Fruit fly (Drosophila melanogaster): ENCODE measurements around the gene CG11756.

The CG11756 gene

DNA sequence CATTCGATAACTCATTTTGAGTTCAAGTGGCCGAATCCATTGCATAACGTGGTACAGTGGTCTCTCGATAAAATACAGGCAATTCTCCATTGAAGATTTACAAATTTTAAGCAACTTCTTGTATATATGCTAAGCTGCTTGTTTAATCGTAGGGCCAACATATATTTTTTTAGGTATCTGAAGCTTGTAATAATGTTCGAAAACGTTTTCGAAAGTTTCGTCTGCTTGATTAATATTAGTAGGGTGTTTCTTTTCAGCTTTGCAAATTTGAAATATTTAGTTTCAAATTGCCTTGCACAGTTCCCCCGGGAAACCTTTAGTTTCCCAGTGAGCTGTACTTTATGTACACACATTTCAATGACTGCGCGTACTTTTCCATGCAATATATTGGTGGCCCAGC lies 31.8 kb downstream of the CG11756 start (continued):
- no peak for TF ChIP-seq HmgZ (tag; optimal IDR thresholded peaks at IDR 0.05)
- no peak for TF ChIP-seq dimm (GFP tag; IDR thresholded peaks at IDR 0.05)
- TF ChIP-seq Awh (GFP tag; IDR thresholded peaks at IDR 0.05), result no peak
- no peak for TF ChIP-seq CG10565 (GFP tag; optimal IDR thresholded peaks at IDR 0.05)
- no peak for TF ChIP-seq nmo (GFP tag; optimal IDR thresholded peaks at IDR 0.05)
- TF ChIP-seq danr (GFP tag; IDR thresholded peaks at IDR 0.05), result no peak
- TF ChIP-seq ci (GFP tag; IDR thresholded peaks at IDR 0.05), result no peak
- no peak for TF ChIP-seq CG10366 (GFP tag; IDR thresholded peaks at IDR 0.05)
- no peak for TF ChIP-seq vnd (GFP tag; IDR thresholded peaks at IDR 0.05; ENCODE audit: partially characterized antibody)
- TF ChIP-seq CG5245 (GFP tag; optimal IDR thresholded peaks at IDR 0.05), result no peak
- TF ChIP-seq trem (tag; optimal IDR thresholded peaks at IDR 0.05), result no peak
- no peak for TF ChIP-seq trh (GFP tag; optimal IDR thresholded peaks at IDR 0.05)
- TF ChIP-seq Dip2 (GFP tag; IDR thresholded peaks at IDR 0.05), result no peak
- TF ChIP-seq CG31441 (GFP tag; IDR thresholded peaks at IDR 0.05), result no peak
- TF ChIP-seq Sry-δ (GFP tag; optimal IDR thresholded peaks at IDR 0.05), result no peak
- no peak for TF ChIP-seq CG18764 (GFP tag; optimal IDR thresholded peaks at IDR 0.05)
- no peak for TF ChIP-seq org-1 (GFP tag; optimal IDR thresholded peaks at IDR 0.05)
- no peak for TF ChIP-seq CG8765 (GFP tag; IDR thresholded peaks at IDR 0.05)
- TF ChIP-seq bsh (GFP tag; optimal IDR thresholded peaks at IDR 0.05), result peak in 1 of 2 experiments; percentile 13
- TF ChIP-seq dpn (GFP tag; optimal IDR thresholded peaks at IDR 0.05), result peak in 1 of 2 experiments; percentile 6
- TF ChIP-seq Lim3 (GFP tag; IDR thresholded peaks at IDR 0.05), result no peak
- no peak for TF ChIP-seq kah (GFP tag; optimal IDR thresholded peaks at IDR 0.05)
- TF ChIP-seq row (GFP tag; IDR thresholded peaks at IDR 0.05), result peak; percentile 28; the same call in 2 of the 3 replicates
- TF ChIP-seq CG13424 (tag; optimal IDR thresholded peaks at IDR 0.05), result peak; percentile 33
- TF ChIP-seq sna (GFP tag; IDR thresholded peaks at IDR 0.05; ENCODE audit: partially characterized antibody), result no peak
- TF ChIP-seq CG17802 (tag; optimal IDR thresholded peaks at IDR 0.05), result no peak
- TF ChIP-seq dan (GFP tag; IDR thresholded peaks at IDR 0.05), result no peak
- peak; percentile 51 for TF ChIP-seq gem (tag; optimal IDR thresholded peaks at IDR 0.05)
- TF ChIP-seq yki (optimal IDR thresholded peaks at IDR 0.05), result no peak
- no peak for TF ChIP-seq CG6254 (GFP tag; optimal IDR thresholded peaks at IDR 0.05)
- no peak for TF ChIP-seq unpg (GFP tag; optimal IDR thresholded peaks at IDR 0.05)
- TF ChIP-seq CG17568 (GFP tag; optimal IDR thresholded peaks at IDR 0.05), result no peak
- TF ChIP-seq CG3065 (GFP tag; optimal IDR thresholded peaks at IDR 0.05), result no peak
- no peak for TF ChIP-seq bcd (GFP tag; optimal IDR thresholded peaks at IDR 0.05)
- TF ChIP-seq CG12942 (GFP tag; optimal IDR thresholded peaks at IDR 0.05), result no peak
- TF ChIP-seq CG3838 (GFP tag; optimal IDR thresholded peaks at IDR 0.05), result no peak
- no peak for TF ChIP-seq ac (GFP tag; optimal IDR thresholded peaks at IDR 0.05)
- no peak for TF ChIP-seq gsb (GFP tag; IDR thresholded peaks at IDR 0.05)
- TF ChIP-seq CG9609 (GFP tag; optimal IDR thresholded peaks at IDR 0.05), result no peak
- TF ChIP-seq CG1832 (GFP tag; optimal IDR thresholded peaks at IDR 0.05), result no peak
- TF ChIP-seq maf-S (GFP tag; optimal IDR thresholded peaks at IDR 0.05), result no peak
- peak in 1 of 2 experiments; percentile 16 for TF ChIP-seq Hr51 (GFP tag; optimal IDR thresholded peaks at IDR 0.05)
- no peak for TF ChIP-seq Lpt (GFP tag; optimal IDR thresholded peaks at IDR 0.05)
- TF ChIP-seq HLH4C (GFP tag; IDR thresholded peaks at IDR 0.05; ENCODE audit: partially characterized antibody), result no peak
- no peak for TF ChIP-seq Xbp1 (GFP tag; optimal IDR thresholded peaks at IDR 0.05)
- peak; percentile 16 for TF ChIP-seq ind (GFP tag; optimal IDR thresholded peaks at IDR 0.05)
- TF ChIP-seq CG9215 (GFP tag; IDR thresholded peaks at IDR 0.05), result no peak
- peak; percentile 5 for TF ChIP-seq lab (GFP tag; optimal IDR thresholded peaks at IDR 0.05)
- TF ChIP-seq vvl (GFP tag; IDR thresholded peaks at IDR 0.05), result no peak
- no peak for TF ChIP-seq CG1603 (tag; optimal IDR thresholded peaks at IDR 0.05)
- no peak for TF ChIP-seq Atf6 (GFP tag; IDR thresholded peaks at IDR 0.05)
- TF ChIP-seq CG15514 (GFP tag; optimal IDR thresholded peaks at IDR 0.05), result no peak
